Fruit fly (Drosophila melanogaster) whole organism, pupa: Measurements from ENCODE around the gene Cdk8.

ENCODE experiments used
- CG10348 ChIP-seq: fragments of 200-800 bp; sonication (Bioruptor generic); IDR thresholded peaks from 2 replicates; pipeline ENCODE4 v1.3.6; 2022; ENCODE audit warnings: missing biosample characterization, missing genetic modification characterization
- CG12605 ChIP-seq: fragments of 200-800 bp; sonication (Bioruptor generic); IDR thresholded peaks from 2 replicates; pipeline ENCODE4 v1.3.6; 2022; ENCODE audit warnings: missing biosample characterization, missing genetic modification characterization
- CG13204 ChIP-seq: fragments of 200-800 bp; sonication (Bioruptor generic); optimal IDR thresholded peaks from 2 replicates; lab custom pipeline; 2018; ENCODE audit warnings: missing biosample characterization, mild to moderate bottlenecking, missing genetic modification characterization, moderate library complexity
- CG14655 ChIP-seq: fragments of 200-800 bp; sonication (Bioruptor generic); optimal IDR thresholded peaks from 3 replicates; lab custom pipeline; 2017; ENCODE audit warnings: mild to moderate bottlenecking, missing biosample characterization, missing genetic modification reagents, missing genetic modification characterization
- CG15710 ChIP-seq: fragments of 200-800 bp; sonication (Bioruptor generic); optimal IDR thresholded peaks from 2 replicates; lab custom pipeline; 2018; ENCODE audit warnings: missing biosample characterization, mild to moderate bottlenecking, missing genetic modification characterization, moderate library complexity
- CG17806 ChIP-seq: fragments of 200-800 bp; sonication (Bioruptor generic); optimal IDR thresholded peaks from 2 replicates; lab custom pipeline; 2018; ENCODE audit warnings: missing biosample characterization, mild to moderate bottlenecking, missing genetic modification characterization, moderate library complexity
- CG32121 ChIP-seq: fragments of 200-800 bp; sonication (Bioruptor generic); IDR thresholded peaks from 2 replicates; pipeline ENCODE4 v1.3.6; 2022; ENCODE audit warnings: missing biosample characterization, missing genetic modification characterization
- CG34367 ChIP-seq: fragments of 200-800 bp; sonication (Bioruptor generic); optimal IDR thresholded peaks from 2 replicates; lab custom pipeline; 2018; ENCODE audit warnings: missing biosample characterization, mild to moderate bottlenecking, missing genetic modification characterization
- CG4496 ChIP-seq: fragments of 200-800 bp; sonication (Bioruptor generic); IDR thresholded peaks from 3 replicates; pipeline ENCODE4 v1.3.6; 2022; ENCODE audit warnings: missing biosample characterization, missing genetic modification characterization
- CG8159 ChIP-seq: fragments of 200-800 bp; sonication (Bioruptor generic); optimal IDR thresholded peaks from 3 replicates; lab custom pipeline; 2018; ENCODE audit warnings: missing biosample characterization, mild to moderate bottlenecking, missing genetic modification characterization, moderate library complexity
- CG8301 ChIP-seq: fragments of 200-800 bp; sonication (Bioruptor generic); optimal IDR thresholded peaks from 2 replicates; lab custom pipeline; 2018; ENCODE audit warnings: missing biosample characterization, mild to moderate bottlenecking, missing genetic modification characterization
- CG9948 ChIP-seq: fragments of 200-800 bp; sonication (Bioruptor generic); optimal IDR thresholded peaks from 2 replicates; lab custom pipeline; 2018; ENCODE audit warnings: missing biosample characterization, mild to moderate bottlenecking, missing genetic modification characterization, moderate library complexity
- D1 ChIP-seq: fragments of 200-800 bp; sonication (Bioruptor generic); optimal IDR thresholded peaks from 2 replicates; lab custom pipeline; 2018; ENCODE audit warnings: missing biosample characterization, mild to moderate bottlenecking, missing genetic modification characterization, moderate library complexity
- EcR ChIP-seq: fragments of 200-800 bp; sonication (Bioruptor generic); optimal IDR thresholded peaks from 3 replicates; lab custom pipeline; 2019; ENCODE audit warnings: missing biosample characterization, missing genetic modification characterization, mild to moderate bottlenecking, moderate library complexity, missing genetic modification reagents
- Ets98B ChIP-seq: fragments of 200-800 bp; sonication (Bioruptor generic); IDR thresholded peaks from 2 replicates; pipeline ENCODE4 v1.3.6; 2022; ENCODE audit warnings: missing biosample characterization, missing genetic modification characterization
- Pif1A ChIP-seq: fragments of 200-800 bp; sonication (Bioruptor generic); optimal IDR thresholded peaks from 3 replicates; lab custom pipeline; 2016; ENCODE audit warnings: missing biosample characterization, missing genetic modification characterization
- Pif1B ChIP-seq: fragments of 200-800 bp; sonication (Bioruptor generic); optimal IDR thresholded peaks from 3 replicates; lab custom pipeline; 2016; ENCODE audit warnings: missing biosample characterization, missing genetic modification characterization
- Snoo ChIP-seq: fragments of 200-800 bp; sonication (Bioruptor generic); optimal IDR thresholded peaks from 3 replicates; lab custom pipeline; 2017; ENCODE audit warnings: missing biosample characterization, mild to moderate bottlenecking, missing genetic modification characterization, inconsistent platforms
- fd96Ca ChIP-seq: fragments of 200-800 bp; sonication (Bioruptor generic); IDR thresholded peaks from 3 replicates; pipeline ENCODE4 v1.3.6; 2022; ENCODE audit warnings: missing biosample characterization, missing genetic modification characterization
- gl ChIP-seq: fragments of 200-800 bp; sonication (Bioruptor generic); optimal IDR thresholded peaks from 2 replicates; lab custom pipeline; 2018; ENCODE audit warnings: missing biosample characterization, mild to moderate bottlenecking, missing genetic modification characterization
- rn ChIP-seq: fragments of 200-800 bp; sonication (Bioruptor generic); IDR thresholded peaks from 2 replicates; pipeline ENCODE4 v1.3.6; 2022; ENCODE audit warnings: missing biosample characterization, missing genetic modification characterization

Cdk8 gene

DNA sequence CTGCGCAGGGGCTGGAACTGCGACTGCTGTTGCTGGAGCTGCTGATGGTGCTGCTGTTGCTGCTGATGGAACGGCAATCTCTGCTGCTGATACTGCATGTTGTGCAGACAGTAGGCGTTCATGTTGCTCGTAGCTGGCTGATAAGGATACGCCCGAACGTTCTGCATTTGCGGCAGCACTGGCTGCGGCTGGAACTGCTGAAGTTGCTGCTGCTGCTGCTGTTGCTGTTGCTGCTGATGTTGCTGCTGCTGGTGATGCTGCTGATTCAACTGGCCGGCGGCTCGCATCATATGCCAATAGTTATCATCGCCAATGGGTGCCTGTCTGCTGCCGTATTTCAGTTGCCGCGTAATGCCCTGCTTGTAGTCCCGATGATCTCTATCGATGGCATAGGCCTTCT lies 2.2 kb upstream of the Cdk8 start:
- no peak for TF ChIP-seq Snoo (tag; lab: Kevin White, UChicago)
- no peak for TF ChIP-seq Ets98B (GFP tag; lab: Robert Waterston, UW)
- TF ChIP-seq CG13204 (GFP tag; lab: Kevin White, UChicago): no peak
- TF ChIP-seq CG9948 (tag; lab: Kevin White, UChicago): no peak
- TF ChIP-seq CG32121 (GFP tag; lab: Robert Waterston, UW): no peak
- TF ChIP-seq Pif1B (GFP tag; lab: Kevin White, UChicago): no peak

DNA sequence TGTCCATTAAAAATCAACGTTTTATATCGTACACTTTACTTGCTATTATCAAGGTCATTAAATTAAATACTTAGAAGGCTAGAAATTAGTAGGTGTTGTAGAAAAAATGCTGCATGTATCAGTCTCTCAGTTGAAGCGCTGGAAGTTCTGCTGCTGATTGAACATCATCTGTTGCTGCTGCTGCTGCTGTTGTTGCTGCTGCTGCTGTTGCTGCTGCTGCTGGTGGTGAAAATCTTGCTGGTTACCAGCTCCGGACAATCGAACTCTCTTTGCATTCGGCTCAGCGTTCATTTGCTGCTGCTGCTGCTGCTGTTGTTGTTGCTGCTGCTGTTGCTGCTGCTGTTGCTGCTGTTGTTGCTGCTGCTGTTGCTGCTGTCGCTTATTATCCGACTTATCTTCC lies 1.4 kb downstream of the Cdk8 start:
- no peak for TF ChIP-seq CG32121 (GFP tag; lab: Robert Waterston, UW)
- no peak for TF ChIP-seq CG9948 (tag; lab: Kevin White, UChicago)
- no peak for TF ChIP-seq CG8159 (tag; lab: Kevin White, UChicago)
- TF ChIP-seq CG10348 (GFP tag; lab: Robert Waterston, UW): no peak
- no peak for TF ChIP-seq rn (GFP tag; lab: Robert Waterston, UW)
- TF ChIP-seq EcR (GFP tag; lab: Kevin White, UChicago): no peak
- TF ChIP-seq D1 (tag; lab: Kevin White, UChicago): no peak
- no peak for TF ChIP-seq CG15710
- TF ChIP-seq CG13204 (GFP tag; lab: Kevin White, UChicago): no peak

dm6 chr3L:9836524-9837047 lies 1.9 kb downstream of the Cdk8 start, which contains the start of gene I-2:
TSS of gene I-2 (minus strand) at chr3L:9836805.
- no peak for TF ChIP-seq CG32121 (GFP tag; lab: Robert Waterston, UW)
- TF ChIP-seq fd96Ca (GFP tag; lab: Robert Waterston, UW): no peak
- no peak for TF ChIP-seq CG4496 (GFP tag; lab: Robert Waterston, UW)
- no peak for TF ChIP-seq CG34367 (tag; lab: Kevin White, UChicago)
- TF ChIP-seq CG12605: no peak
- no peak for TF ChIP-seq EcR (GFP tag; lab: Kevin White, UChicago)

dm6 chr3L:9832125-9832524 lies 6.3 kb downstream of the Cdk8 start:
- no peak for TF ChIP-seq CG10348 (GFP tag; lab: Robert Waterston, UW)
- TF ChIP-seq CG32121 (GFP tag; lab: Robert Waterston, UW): no peak
- no peak for TF ChIP-seq Pif1B (GFP tag; lab: Kevin White, UChicago)
- TF ChIP-seq CG12605: no peak
- no peak for TF ChIP-seq Pif1A (GFP tag; lab: Kevin White, UChicago)
- no peak for TF ChIP-seq CG8159 (tag; lab: Kevin White, UChicago)
- TF ChIP-seq Ets98B (GFP tag; lab: Robert Waterston, UW): no peak
- TF ChIP-seq D1 (tag; lab: Kevin White, UChicago): no peak
- no peak for TF ChIP-seq CG17806
- TF ChIP-seq fd96Ca (GFP tag; lab: Robert Waterston, UW): no peak
- TF ChIP-seq CG34367 (tag; lab: Kevin White, UChicago): no peak
- no peak for TF ChIP-seq CG4496 (GFP tag; lab: Robert Waterston, UW)
- TF ChIP-seq CG9948 (tag; lab: Kevin White, UChicago): no peak
- no peak for TF ChIP-seq CG8301
- no peak for TF ChIP-seq CG13204 (GFP tag; lab: Kevin White, UChicago)
- TF ChIP-seq gl (tag; lab: Kevin White, UChicago): no peak
- TF ChIP-seq Snoo (tag; lab: Kevin White, UChicago): no peak
- TF ChIP-seq EcR (GFP tag; lab: Kevin White, UChicago): no peak
- TF ChIP-seq CG14655 (GFP tag; lab: Kevin White, UChicago): no peak
- TF ChIP-seq rn (GFP tag; lab: Robert Waterston, UW): no peak

dm6 chr3L:9829639-9830341 lies 8.7 kb downstream of the Cdk8 start:
- TF ChIP-seq CG13204 (GFP tag; lab: Kevin White, UChicago) (no peak), EcR (GFP tag; lab: Kevin White, UChicago) (no peak), CG17806 (no peak), CG4496 (GFP tag; lab: Robert Waterston, UW) (no peak), Snoo (tag; lab: Kevin White, UChicago) (no peak), rn (GFP tag; lab: Robert Waterston, UW) (no peak), CG14655 (GFP tag; lab: Kevin White, UChicago) (no peak), CG32121 (GFP tag; lab: Robert Waterston, UW) (no peak)

DNA sequence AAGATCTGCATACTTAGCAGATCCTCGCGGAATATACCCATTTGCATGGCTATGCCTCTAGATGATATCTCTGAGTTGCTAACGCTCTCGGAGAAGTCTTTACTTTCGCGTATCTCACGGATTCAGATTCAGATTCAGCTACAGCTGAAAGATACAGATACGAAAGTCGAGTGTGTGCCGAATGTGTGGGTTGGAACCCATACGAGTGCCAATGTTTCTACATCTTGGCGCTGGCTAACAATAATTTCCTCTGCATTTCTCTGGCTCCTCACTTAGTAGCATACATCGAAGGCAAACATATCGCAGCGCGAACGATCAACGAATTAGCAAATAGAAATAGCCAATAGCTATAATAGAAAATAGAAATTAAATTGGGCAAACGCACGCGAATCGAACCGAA lies 9.3 kb downstream of the Cdk8 start:
- no peak for TF ChIP-seq Pif1A (GFP tag; lab: Kevin White, UChicago)
- no peak for TF ChIP-seq Ets98B (GFP tag; lab: Robert Waterston, UW)
- no peak for TF ChIP-seq CG10348 (GFP tag; lab: Robert Waterston, UW)
- no peak for TF ChIP-seq rn (GFP tag; lab: Robert Waterston, UW)
- no peak for TF ChIP-seq CG14655 (GFP tag; lab: Kevin White, UChicago)
- TF ChIP-seq D1 (tag; lab: Kevin White, UChicago): no peak
- no peak for TF ChIP-seq CG17806
- no peak for TF ChIP-seq gl (tag; lab: Kevin White, UChicago)
- no peak for TF ChIP-seq CG9948 (tag; lab: Kevin White, UChicago)
- TF ChIP-seq CG13204 (GFP tag; lab: Kevin White, UChicago): no peak
- TF ChIP-seq CG4496 (GFP tag; lab: Robert Waterston, UW): no peak
- TF ChIP-seq fd96Ca (GFP tag; lab: Robert Waterston, UW): no peak
- TF ChIP-seq CG34367 (tag; lab: Kevin White, UChicago): no peak
- TF ChIP-seq Pif1B (GFP tag; lab: Kevin White, UChicago): no peak
- no peak for TF ChIP-seq CG8159 (tag; lab: Kevin White, UChicago)
- no peak for TF ChIP-seq EcR (GFP tag; lab: Kevin White, UChicago)
- no peak for TF ChIP-seq Snoo (tag; lab: Kevin White, UChicago)
- no peak for TF ChIP-seq CG12605
- TF ChIP-seq CG32121 (GFP tag; lab: Robert Waterston, UW): no peak
